Worm (Caenorhabditis elegans) whole organism, young adult: Measurements from ENCODE around the gene eat-3.
A peak's percentile ranks its signal among the peaks of the same experiment; 100 is the strongest.

Experiments used
- B0035.1 ChIP-seq: sonication (generic microtip); optimal IDR thresholded peaks from 2 replicates; lab custom pipeline; 2016; ENCODE audit warnings: missing genetic modification characterization, mild to moderate bottlenecking, missing compliant biosample characterization, missing genotype, missing genetic modification reagents
- B0261.1 ChIP-seq: sonication (generic microtip); optimal IDR thresholded peaks from 2 replicates; lab custom pipeline; 2016; ENCODE audit warnings: mild to moderate bottlenecking, missing genetic modification characterization, moderate library complexity, missing compliant biosample characterization
- C06A6.2 ChIP-seq: fragments of 200-800 bp; sonication (Bioruptor generic); conservative IDR thresholded peaks from 2 replicates; pipeline ENCODE4 v1.3.6; 2022; ENCODE audit warnings: missing genetic modification characterization, missing compliant biosample characterization
- D2030.7 ChIP-seq: fragments of 200-800 bp; sonication (Bioruptor generic); IDR thresholded peaks from 2 replicates; pipeline ENCODE4 v1.3.6; 2022; ENCODE audit warnings: missing genetic modification reagents, missing genetic modification characterization, missing compliant biosample characterization
- F10E7.11 ChIP-seq: sonication (generic microtip); optimal IDR thresholded peaks from 2 replicates; lab custom pipeline; 2017; ENCODE audit warnings: mild to moderate bottlenecking, missing genetic modification characterization, moderate library complexity, missing compliant biosample characterization
- F23B12.7 ChIP-seq: sonication (generic microtip); optimal IDR thresholded peaks from 2 replicates; lab custom pipeline; 2017; ENCODE audit warnings: missing genetic modification characterization, mild to moderate bottlenecking, missing compliant biosample characterization, antibody characterized with exemption, moderate library complexity; ENCODE audit not compliant: insufficient read depth
- F33H1.4 ChIP-seq: fragments of 200-800 bp; sonication (Bioruptor generic); IDR thresholded peaks from 2 replicates; pipeline ENCODE4 v1.3.6; 2022; ENCODE audit warnings: missing genetic modification reagents, missing genetic modification characterization, missing compliant biosample characterization
- F37B4.10 ChIP-seq: fragments of 200-800 bp; sonication (Bioruptor generic); IDR thresholded peaks from 2 replicates; pipeline ENCODE4 v1.3.6; 2022; ENCODE audit warnings: missing genetic modification characterization, missing compliant biosample characterization
- K12H6.12 ChIP-seq: fragments of 200-800 bp; sonication (Bioruptor generic); optimal IDR thresholded peaks from 2 replicates; lab custom pipeline; 2018; ENCODE audit warnings: mild to moderate bottlenecking, missing genetic modification characterization, missing compliant biosample characterization
- Y53F4B.3 ChIP-seq: fragments of 200-800 bp; sonication (Bioruptor generic); IDR thresholded peaks from 2 replicates; pipeline ENCODE4 v1.3.6; 2022; ENCODE audit warnings: missing genetic modification reagents, missing genetic modification characterization, missing compliant biosample characterization
- Y53G8AR.9 ChIP-seq: fragments of 200-800 bp; sonication (Bioruptor generic); conservative IDR thresholded peaks from 2 replicates; pipeline ENCODE4 v1.3.6; 2022; ENCODE audit warnings: missing genetic modification reagents, missing genetic modification characterization, missing compliant biosample characterization
- akir-1 ChIP-seq: fragments of 200-800 bp; sonication (Bioruptor generic); optimal IDR thresholded peaks from 2 replicates; lab custom pipeline; 2018; ENCODE audit warnings: mild to moderate bottlenecking, missing genetic modification characterization, moderate library complexity, missing compliant biosample characterization
- attf-3 ChIP-seq: fragments of 200-800 bp; sonication (Bioruptor generic); conservative IDR thresholded peaks from 2 replicates; pipeline ENCODE4 v1.3.6; 2022; ENCODE audit warnings: missing genetic modification reagents, missing genetic modification characterization, missing compliant biosample characterization
- attf-5 ChIP-seq: fragments of 200-800 bp; sonication (Bioruptor generic); optimal IDR thresholded peaks from 2 replicates; lab custom pipeline; 2018; ENCODE audit warnings: mild to moderate bottlenecking, missing genetic modification characterization, missing compliant biosample characterization
- attf-6 ChIP-seq: fragments of 200-800 bp; sonication (Bioruptor generic); IDR thresholded peaks from 2 replicates; pipeline ENCODE4 v1.3.6; 2022; ENCODE audit warnings: missing genetic modification reagents, missing genetic modification characterization, missing compliant biosample characterization
- cebp-1 ChIP-seq, 2 experiments: fragments of 200-800 bp in 1 of 2; sonication (Bioruptor generic) in 1 of 2; sonication (generic microtip) in 1 of 2; IDR thresholded peaks in 1 of 2; optimal IDR thresholded peaks in 1 of 2; 2 replicates each; pipeline versions ENCODE4 v1.3.6 to Lab custom; 2017 to 2022; ENCODE audit warnings: missing compliant biosample characterization in 2 of 2, missing genetic modification characterization in 2 of 2, mild to moderate bottlenecking in 1 of 2, missing genetic modification reagents in 1 of 2, moderate library complexity in 1 of 2
- ceh-91 ChIP-seq: fragments of 200-800 bp; sonication (Bioruptor generic); IDR thresholded peaks from 2 replicates; pipeline ENCODE4 v1.3.6; 2022; ENCODE audit warnings: missing genetic modification reagents, missing genetic modification characterization, missing compliant biosample characterization
- die-1 ChIP-seq: sonication (generic microtip); optimal IDR thresholded peaks from 2 replicates; lab custom pipeline; 2016; ENCODE audit warnings: missing genotype, mild to moderate bottlenecking, missing genetic modification characterization, missing compliant biosample characterization
- dox-1 ChIP-seq: fragments of 200-800 bp; sonication (Bioruptor generic); IDR thresholded peaks from 2 replicates; pipeline ENCODE4 v1.3.6; 2022; ENCODE audit warnings: missing genetic modification reagents, missing genetic modification characterization, missing compliant biosample characterization
- egrh-3 ChIP-seq: fragments of 200-800 bp; sonication (Bioruptor generic); IDR thresholded peaks from 2 replicates; pipeline ENCODE4 v1.3.6; 2022; ENCODE audit warnings: missing genetic modification reagents, missing genetic modification characterization, missing compliant biosample characterization
- gei-17 ChIP-seq: fragments of 200-800 bp; sonication (Bioruptor generic); optimal IDR thresholded peaks from 2 replicates; lab custom pipeline; 2018; ENCODE audit warnings: mild to moderate bottlenecking, missing genetic modification characterization, missing compliant biosample characterization
- hlh-26 ChIP-seq: fragments of 200-800 bp; sonication (Bioruptor generic); conservative IDR thresholded peaks from 2 replicates; pipeline ENCODE4 v1.3.6; 2022; ENCODE audit warnings: missing genetic modification reagents, missing genetic modification characterization, missing compliant biosample characterization
- hmg-1.2 ChIP-seq: fragments of 200-800 bp; sonication (Bioruptor generic); IDR thresholded peaks from 2 replicates; pipeline ENCODE4 v1.3.6; 2022; ENCODE audit warnings: missing genetic modification reagents, missing genetic modification characterization, missing compliant biosample characterization
- hrde-1 ChIP-seq: sonication (generic microtip); optimal IDR thresholded peaks from 2 replicates; lab custom pipeline; 2016; ENCODE audit warnings: missing genetic modification characterization, mild to moderate bottlenecking, missing compliant biosample characterization, moderate library complexity, missing genotype, missing genetic modification reagents, borderline replicate concordance
- hsf-1 ChIP-seq: fragments of 200-800 bp; sonication (Bioruptor generic); IDR thresholded peaks from 2 replicates; pipeline ENCODE4 v1.3.6; 2022; ENCODE audit warnings: missing genetic modification reagents, missing genetic modification characterization, missing compliant biosample characterization
- let-607 ChIP-seq, 2 experiments: fragments of 200-800 bp in 1 of 2; sonication (Bioruptor generic) in 1 of 2; sonication (generic microtip) in 1 of 2; optimal IDR thresholded peaks; 2 replicates each; lab custom pipeline; 2016 to 2018; ENCODE audit warnings: mild to moderate bottlenecking in 2 of 2, missing compliant biosample characterization in 2 of 2, missing genetic modification characterization in 2 of 2, moderate library complexity in 2 of 2, missing genotype in 1 of 2
- lin-40 ChIP-seq: sonication (generic microtip); optimal IDR thresholded peaks from 2 replicates; lab custom pipeline; 2016; ENCODE audit warnings: missing genetic modification characterization, mild to moderate bottlenecking, missing compliant biosample characterization, missing genotype, missing genetic modification reagents
- lsl-1 ChIP-seq: fragments of 200-800 bp; sonication (Bioruptor generic); optimal IDR thresholded peaks from 2 replicates; lab custom pipeline; 2018; ENCODE audit warnings: mild to moderate bottlenecking, missing genetic modification characterization, moderate library complexity, missing compliant biosample characterization
- lsy-27 ChIP-seq: sonication (generic microtip); optimal IDR thresholded peaks from 2 replicates; lab custom pipeline; 2017; ENCODE audit warnings: missing genetic modification characterization, mild to moderate bottlenecking, missing compliant biosample characterization, antibody characterized with exemption, missing genotype, borderline replicate concordance; ENCODE audit not compliant: insufficient read depth
- nfya-1 ChIP-seq: sonication (generic microtip); optimal IDR thresholded peaks from 2 replicates; lab custom pipeline; 2017; ENCODE audit warnings: antibody characterized with exemption, missing compliant biosample characterization, missing genetic modification characterization, borderline replicate concordance; ENCODE audit not compliant: insufficient read depth
- nfyb-1 ChIP-seq: fragments of 200-800 bp; sonication (Bioruptor generic); IDR thresholded peaks from 2 replicates; pipeline ENCODE4 v1.3.6; 2022; ENCODE audit warnings: missing genetic modification reagents, missing genetic modification characterization, missing compliant biosample characterization
- nhr-120 ChIP-seq: fragments of 200-800 bp; sonication (Bioruptor generic); IDR thresholded peaks from 2 replicates; pipeline ENCODE4 v1.3.6; 2022; ENCODE audit warnings: missing genetic modification characterization, missing compliant biosample characterization
- nhr-80 ChIP-seq: sonication (generic microtip); optimal IDR thresholded peaks from 2 replicates; lab custom pipeline; 2016; ENCODE audit warnings: missing genetic modification characterization, missing compliant biosample characterization
- pbrm-1 ChIP-seq: fragments of 200-800 bp; sonication (Bioruptor generic); IDR thresholded peaks from 2 replicates; pipeline ENCODE4 v1.3.6; 2022; ENCODE audit warnings: missing genetic modification reagents, missing genetic modification characterization, missing compliant biosample characterization
- sdz-38 ChIP-seq: sonication (generic microtip); optimal IDR thresholded peaks from 2 replicates; lab custom pipeline; 2016; ENCODE audit warnings: missing genotype, missing genetic modification characterization, missing compliant biosample characterization
- sea-2 ChIP-seq: fragments of 200-800 bp; sonication (Bioruptor generic); IDR thresholded peaks from 2 replicates; pipeline ENCODE4 v1.3.6; 2022; ENCODE audit warnings: missing genetic modification characterization, missing compliant biosample characterization
- snpc-3.4 ChIP-seq: sonication (generic microtip); optimal IDR thresholded peaks from 2 replicates; lab custom pipeline; 2017; ENCODE audit warnings: missing genetic modification characterization, mild to moderate bottlenecking, missing compliant biosample characterization, antibody characterized with exemption, moderate library complexity, missing genotype, missing genetic modification reagents
- snpc-4 ChIP-seq, 5 experiments: fragments of 150-350 bp in 1 of 5; sonication (generic microtip) in 4 of 5; optimal IDR thresholded peaks; 2 replicates each; lab custom pipeline; 2014 to 2018; ENCODE audit warnings: missing genetic modification characterization in 5 of 5, missing biosample characterization in 3 of 5, antibody characterized with exemption in 2 of 5, mild to moderate bottlenecking in 2 of 5, missing compliant biosample characterization in 2 of 5, missing genotype in 2 of 5, moderate library complexity in 2 of 5, missing genetic modification reagents in 1 of 5
- sptf-2 ChIP-seq: fragments of 200-800 bp; sonication (Bioruptor generic); optimal IDR thresholded peaks from 2 replicates; lab custom pipeline; 2018; ENCODE audit warnings: mild to moderate bottlenecking, missing genetic modification characterization, missing compliant biosample characterization
- xnd-1 ChIP-seq: sonication (generic microtip); optimal IDR thresholded peaks from 2 replicates; lab custom pipeline; 2016; ENCODE audit warnings: missing genotype, missing genetic modification reagents, missing genetic modification characterization, missing compliant biosample characterization
- ztf-6 ChIP-seq: fragments of 200-800 bp; sonication (Bioruptor generic); IDR thresholded peaks from 2 replicates; pipeline ENCODE4 v1.3.6; 2022; ENCODE audit warnings: missing genetic modification reagents, missing genetic modification characterization, missing compliant biosample characterization

Gene eat-3

DNA sequence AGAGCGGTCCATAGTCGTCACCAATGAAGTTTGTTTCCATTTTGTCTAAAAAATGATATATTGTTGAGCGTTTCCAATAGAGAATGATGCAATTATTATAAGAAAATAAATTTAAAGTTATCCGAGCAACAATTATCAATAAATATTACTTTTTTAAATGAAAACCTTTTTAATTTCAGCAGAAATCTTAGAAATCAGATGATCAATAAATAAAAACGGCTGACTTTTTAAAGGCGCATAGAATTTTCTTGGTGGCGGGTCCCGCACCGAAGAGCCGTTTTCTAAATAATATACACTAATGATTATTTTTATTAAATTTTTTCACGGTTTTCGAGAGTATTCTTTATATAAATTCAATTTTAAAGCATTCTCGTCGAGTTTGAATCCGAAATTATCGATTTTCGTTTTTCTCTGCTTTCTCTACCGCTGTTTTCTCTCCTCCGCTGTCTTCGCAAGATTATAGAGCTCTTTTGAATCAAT is 1.8 kb upstream of the eat-3 start, which contains the start of gene rab-39:
Gene rab-39 (minus strand): TSS at position 51 of the 480 bp plus-strand sequence.
- no peak for TF ChIP-seq ceh-91 (GFP tag; lab: Robert Waterston, UW)
- TF ChIP-seq F33H1.4 = peak; percentile 74

DNA sequence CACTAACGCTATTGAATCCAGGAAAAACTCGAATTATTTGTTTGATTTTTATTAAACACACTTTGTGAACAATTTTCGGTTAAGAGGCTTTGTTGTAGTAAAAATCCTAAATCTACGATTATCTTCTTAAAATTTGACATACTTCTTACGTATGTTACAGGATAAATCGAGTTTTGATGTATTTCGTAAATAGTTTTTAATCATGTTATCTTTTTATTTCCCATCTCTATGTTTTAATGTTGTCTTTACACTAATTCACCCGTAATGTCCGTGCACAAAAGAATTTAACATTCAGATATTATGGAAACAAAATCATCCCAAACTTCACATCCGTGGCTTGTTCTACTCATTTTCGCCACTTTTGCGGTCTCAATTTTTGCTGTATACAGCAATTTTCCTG is 1.0 kb upstream of the eat-3 start, which contains the start of gene egli-1:
Gene egli-1 (plus strand): TSS at position 301 of the 400 bp plus-strand sequence.
- TF ChIP-seq F10E7.11 (tag; lab: Kevin White, UChicago) = no peak
- no peak for TF ChIP-seq snpc-4 (GFP tag; optimal IDR thresholded peaks at IDR 0.05; lab: Kevin White, UChicago)
- no peak for TF ChIP-seq snpc-4 (tag; optimal IDR thresholded peaks at IDR 0.05; lab: Kevin White, UChicago)
- no peak for TF ChIP-seq C06A6.2
- no peak for TF ChIP-seq hrde-1 (tag; lab: Kevin White, UChicago)
- TF ChIP-seq cebp-1 (GFP tag; IDR thresholded peaks at IDR 0.05; lab: Robert Waterston, UW) = no peak
- TF ChIP-seq cebp-1 (tag; optimal IDR thresholded peaks at IDR 0.05; lab: Kevin White, UChicago) = peak; percentile 66
- no peak for TF ChIP-seq sptf-2 (GFP tag; lab: Kevin White, UChicago)
- no peak for TF ChIP-seq xnd-1
- TF ChIP-seq sdz-38 = no peak

DNA sequence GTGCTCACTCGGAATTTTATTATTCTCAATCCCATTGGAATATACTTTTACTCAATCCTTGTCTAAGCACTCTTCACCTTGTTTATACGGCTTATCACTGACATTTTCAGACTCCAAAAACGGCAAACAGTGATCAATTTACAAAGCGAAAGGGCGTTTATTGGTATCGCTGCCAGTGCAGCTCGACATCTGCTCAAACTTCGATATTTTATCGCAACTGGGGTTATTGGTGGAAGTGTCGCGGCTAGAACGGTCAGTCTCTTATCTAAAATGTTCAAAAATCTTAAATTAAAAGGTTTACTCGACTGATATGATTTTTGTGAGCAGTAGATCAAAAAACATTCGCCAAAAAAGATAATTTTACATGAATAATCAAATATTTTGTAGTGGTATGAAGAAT is 881 bp downstream of the eat-3 start:
- no peak for TF ChIP-seq D2030.7 (GFP tag; lab: Robert Waterston, UW)
- TF ChIP-seq attf-6 (GFP tag; lab: Robert Waterston, UW) = no peak
- TF ChIP-seq attf-5 = no peak
- TF ChIP-seq B0035.1 (tag; lab: Kevin White, UChicago) = no peak
- TF ChIP-seq akir-1 (GFP tag; lab: Kevin White, UChicago) = no peak
- no peak for TF ChIP-seq nfyb-1 (GFP tag; lab: Robert Waterston, UW)
- TF ChIP-seq dox-1 (GFP tag; lab: Robert Waterston, UW) = peak; percentile 47; the same call in 1 of the 2 replicates
- no peak for TF ChIP-seq F37B4.10 (GFP tag; lab: Robert Waterston, UW)
- no peak for TF ChIP-seq pbrm-1
- TF ChIP-seq nhr-80 = peak; percentile 80
- no peak for TF ChIP-seq snpc-3.4 (tag; lab: Kevin White, UChicago)
- no peak for TF ChIP-seq lin-40 (tag; lab: Kevin White, UChicago)
- no peak for TF ChIP-seq F23B12.7 (tag; lab: Kevin White, UChicago)
- TF ChIP-seq, all 124 proteins: peak for 2

DNA sequence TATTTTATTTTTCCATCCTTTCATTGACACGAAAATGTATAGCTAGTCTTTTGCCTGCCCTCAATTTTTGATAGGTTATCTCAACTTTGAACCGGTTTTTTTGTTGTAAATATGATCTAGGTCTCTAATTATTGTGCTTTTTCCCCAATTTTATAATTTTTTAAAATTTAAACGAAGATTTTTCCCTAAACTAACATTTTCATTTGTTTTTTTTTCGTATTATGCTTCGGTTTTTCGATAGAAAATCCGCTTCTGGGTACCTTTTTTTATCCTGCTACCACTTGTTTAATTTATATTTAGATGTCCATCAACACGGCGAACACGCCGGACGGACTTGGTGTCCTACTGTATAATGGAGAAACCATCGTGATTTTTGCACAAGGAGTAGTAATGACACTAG is 4.8 kb downstream of the eat-3 start, which contains the start of gene wbp-2:
Gene wbp-2 (plus strand): TSS at position 301 of the 400 bp plus-strand sequence.
- TF ChIP-seq hmg-1.2 (GFP tag; lab: Robert Waterston, UW) (0 out of 2 replicates have a peak, but pooled peaks have one; percentile 7), Y53G8AR.9 (no peak), lsy-27 (tag; lab: Kevin White, UChicago) (no peak), ztf-6 (no peak), K12H6.12 (tag; lab: Kevin White, UChicago) (no peak), Y53F4B.3 (no peak)
- TF ChIP-seq, all 124 proteins: peak for 1

DNA sequence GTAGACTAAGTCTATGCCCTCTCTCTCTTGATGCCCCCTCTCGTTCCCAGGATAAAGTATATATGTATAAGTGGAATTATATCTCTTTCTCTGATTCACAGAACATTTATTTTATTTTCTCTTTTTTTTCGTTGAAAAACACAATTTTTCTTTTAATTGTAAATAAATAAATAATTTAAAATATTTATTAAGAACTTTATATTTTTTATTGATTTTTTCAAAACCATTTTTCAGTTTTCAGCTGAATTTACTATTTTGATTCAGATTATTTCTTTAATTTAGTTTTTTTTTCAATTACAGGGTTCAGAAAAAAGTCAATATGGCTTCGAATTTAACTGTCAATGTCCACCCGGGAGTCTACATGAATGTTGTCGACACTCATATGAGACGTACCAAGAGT is 6.7 kb downstream of the eat-3 start, which contains the start of gene eif-3.F:
Gene eif-3.F (plus strand): TSS at position 301 of the 400 bp plus-strand sequence.
- TF ChIP-seq attf-3 (GFP tag; lab: Robert Waterston, UW) (no peak), gei-17 (GFP tag; lab: Kevin White, UChicago) (no peak), hlh-26 (GFP tag; lab: Robert Waterston, UW) (no peak), egrh-3 (GFP tag; lab: Robert Waterston, UW) (no peak), C06A6.2 (no peak), lsl-1 (GFP tag; lab: Kevin White, UChicago) (no peak), let-607 (tag; optimal IDR thresholded peaks at IDR 0.05; lab: Kevin White, UChicago) (no peak), sea-2 (GFP tag; lab: Robert Waterston, UW) (no peak), nfya-1 (tag; lab: Kevin White, UChicago) (no peak), hsf-1 (no peak), nhr-120 (GFP tag; lab: Robert Waterston, UW) (no peak), B0261.1 (tag; lab: Kevin White, UChicago) (no peak), die-1 (no peak)
